Fruit fly (Drosophila melanogaster) whole organism, pupa: ENCODE data around the gene tsh.

ENCODE experiments used
- CG10348 ChIP-seq: fragments of 200-800 bp; sonication (Bioruptor generic); IDR thresholded peaks from 2 replicates; pipeline ENCODE4 v1.3.6; 2022; ENCODE audit warnings: missing biosample characterization, missing genetic modification characterization
- CG12605 ChIP-seq: fragments of 200-800 bp; sonication (Bioruptor generic); IDR thresholded peaks from 2 replicates; pipeline ENCODE4 v1.3.6; 2022; ENCODE audit warnings: missing biosample characterization, missing genetic modification characterization
- CG13204 ChIP-seq: fragments of 200-800 bp; sonication (Bioruptor generic); optimal IDR thresholded peaks from 2 replicates; lab custom pipeline; 2018; ENCODE audit warnings: missing biosample characterization, mild to moderate bottlenecking, missing genetic modification characterization, moderate library complexity
- CG14655 ChIP-seq: fragments of 200-800 bp; sonication (Bioruptor generic); optimal IDR thresholded peaks from 3 replicates; lab custom pipeline; 2017; ENCODE audit warnings: mild to moderate bottlenecking, missing biosample characterization, missing genetic modification reagents, missing genetic modification characterization
- CG15710 ChIP-seq: fragments of 200-800 bp; sonication (Bioruptor generic); optimal IDR thresholded peaks from 2 replicates; lab custom pipeline; 2018; ENCODE audit warnings: missing biosample characterization, mild to moderate bottlenecking, missing genetic modification characterization, moderate library complexity
- CG17806 ChIP-seq: fragments of 200-800 bp; sonication (Bioruptor generic); optimal IDR thresholded peaks from 2 replicates; lab custom pipeline; 2018; ENCODE audit warnings: missing biosample characterization, mild to moderate bottlenecking, missing genetic modification characterization, moderate library complexity
- CG32121 ChIP-seq: fragments of 200-800 bp; sonication (Bioruptor generic); IDR thresholded peaks from 2 replicates; pipeline ENCODE4 v1.3.6; 2022; ENCODE audit warnings: missing biosample characterization, missing genetic modification characterization
- CG34367 ChIP-seq: fragments of 200-800 bp; sonication (Bioruptor generic); optimal IDR thresholded peaks from 2 replicates; lab custom pipeline; 2018; ENCODE audit warnings: missing biosample characterization, mild to moderate bottlenecking, missing genetic modification characterization
- CG4496 ChIP-seq: fragments of 200-800 bp; sonication (Bioruptor generic); IDR thresholded peaks from 3 replicates; pipeline ENCODE4 v1.3.6; 2022; ENCODE audit warnings: missing biosample characterization, missing genetic modification characterization
- CG8159 ChIP-seq: fragments of 200-800 bp; sonication (Bioruptor generic); optimal IDR thresholded peaks from 3 replicates; lab custom pipeline; 2018; ENCODE audit warnings: missing biosample characterization, mild to moderate bottlenecking, missing genetic modification characterization, moderate library complexity
- CG8301 ChIP-seq: fragments of 200-800 bp; sonication (Bioruptor generic); optimal IDR thresholded peaks from 2 replicates; lab custom pipeline; 2018; ENCODE audit warnings: missing biosample characterization, mild to moderate bottlenecking, missing genetic modification characterization
- CG9948 ChIP-seq: fragments of 200-800 bp; sonication (Bioruptor generic); optimal IDR thresholded peaks from 2 replicates; lab custom pipeline; 2018; ENCODE audit warnings: missing biosample characterization, mild to moderate bottlenecking, missing genetic modification characterization, moderate library complexity
- D1 ChIP-seq: fragments of 200-800 bp; sonication (Bioruptor generic); optimal IDR thresholded peaks from 2 replicates; lab custom pipeline; 2018; ENCODE audit warnings: missing biosample characterization, mild to moderate bottlenecking, missing genetic modification characterization, moderate library complexity
- EcR ChIP-seq: fragments of 200-800 bp; sonication (Bioruptor generic); optimal IDR thresholded peaks from 3 replicates; lab custom pipeline; 2019; ENCODE audit warnings: missing biosample characterization, missing genetic modification characterization, mild to moderate bottlenecking, moderate library complexity, missing genetic modification reagents
- Ets98B ChIP-seq: fragments of 200-800 bp; sonication (Bioruptor generic); IDR thresholded peaks from 2 replicates; pipeline ENCODE4 v1.3.6; 2022; ENCODE audit warnings: missing biosample characterization, missing genetic modification characterization
- Pif1A ChIP-seq: fragments of 200-800 bp; sonication (Bioruptor generic); optimal IDR thresholded peaks from 3 replicates; lab custom pipeline; 2016; ENCODE audit warnings: missing biosample characterization, missing genetic modification characterization
- Pif1B ChIP-seq: fragments of 200-800 bp; sonication (Bioruptor generic); optimal IDR thresholded peaks from 3 replicates; lab custom pipeline; 2016; ENCODE audit warnings: missing biosample characterization, missing genetic modification characterization
- Snoo ChIP-seq: fragments of 200-800 bp; sonication (Bioruptor generic); optimal IDR thresholded peaks from 3 replicates; lab custom pipeline; 2017; ENCODE audit warnings: missing biosample characterization, mild to moderate bottlenecking, missing genetic modification characterization, inconsistent platforms
- fd96Ca ChIP-seq: fragments of 200-800 bp; sonication (Bioruptor generic); IDR thresholded peaks from 3 replicates; pipeline ENCODE4 v1.3.6; 2022; ENCODE audit warnings: missing biosample characterization, missing genetic modification characterization
- gl ChIP-seq: fragments of 200-800 bp; sonication (Bioruptor generic); optimal IDR thresholded peaks from 2 replicates; lab custom pipeline; 2018; ENCODE audit warnings: missing biosample characterization, mild to moderate bottlenecking, missing genetic modification characterization
- rn ChIP-seq: fragments of 200-800 bp; sonication (Bioruptor generic); IDR thresholded peaks from 2 replicates; pipeline ENCODE4 v1.3.6; 2022; ENCODE audit warnings: missing biosample characterization, missing genetic modification characterization

Gene tsh

dm6 chr2L:21810098-21810497 is 18.3 kb upstream of the tsh start:
- TF ChIP-seq Pif1A (GFP tag; lab: Kevin White, UChicago) (no peak), CG10348 (GFP tag; lab: Robert Waterston, UW) (no peak), CG8159 (no peak), CG15710 (tag; lab: Kevin White, UChicago) (no peak), Pif1B (GFP tag; lab: Kevin White, UChicago) (no peak)

dm6 chr2L:21819386-21819785 is 9.0 kb upstream of the tsh start:
- no peak for TF ChIP-seq CG17806 (tag; lab: Kevin White, UChicago)
- TF ChIP-seq, all 21 proteins: peak for 0

- TF ChIP-seq Pif1B (GFP tag; lab: Kevin White, UChicago) (no peak), CG13204 (GFP tag; lab: Kevin White, UChicago) (peak; percentile 22)
These were observed 395 bp downstream of the tsh start for dm6 chr2L:21828791-21829184.

- TF ChIP-seq CG10348 (GFP tag; lab: Robert Waterston, UW) (no peak), CG15710 (tag; lab: Kevin White, UChicago) (no peak), Pif1A (GFP tag; lab: Kevin White, UChicago) (no peak), CG8301 (no peak), CG8159 (no peak), CG14655 (GFP tag; lab: Kevin White, UChicago) (no peak), Ets98B (GFP tag; lab: Robert Waterston, UW) (no peak), CG13204 (GFP tag; lab: Kevin White, UChicago) (no peak), CG4496 (GFP tag; lab: Robert Waterston, UW) (no peak), CG9948 (tag; lab: Kevin White, UChicago) (no peak), gl (tag; lab: Kevin White, UChicago) (no peak)
These were observed 1.9 kb downstream of the tsh start for dm6 chr2L:21830317-21830716.

dm6 chr2L:21832200-21832831 is 3.9 kb downstream of the tsh start:
- no peak for TF ChIP-seq CG34367 (tag; lab: Kevin White, UChicago)
- TF ChIP-seq Pif1B (GFP tag; lab: Kevin White, UChicago): no peak
- TF ChIP-seq CG12605: no peak
- TF ChIP-seq CG14655 (GFP tag; lab: Kevin White, UChicago): no peak
- no peak for TF ChIP-seq EcR (GFP tag; lab: Kevin White, UChicago)
- no peak for TF ChIP-seq CG8301
- no peak for TF ChIP-seq rn (GFP tag; lab: Robert Waterston, UW)
- TF ChIP-seq CG8159: no peak
- TF ChIP-seq fd96Ca: no peak
- TF ChIP-seq CG9948 (tag; lab: Kevin White, UChicago): no peak
- TF ChIP-seq CG15710 (tag; lab: Kevin White, UChicago): no peak
- no peak for TF ChIP-seq CG4496 (GFP tag; lab: Robert Waterston, UW)
- TF ChIP-seq Snoo: no peak

dm6 chr2L:21843783-21844182 is 15.4 kb downstream of the tsh start:
- TF ChIP-seq CG10348 (GFP tag; lab: Robert Waterston, UW) (no peak), CG15710 (tag; lab: Kevin White, UChicago) (no peak), CG32121 (no peak), Ets98B (GFP tag; lab: Robert Waterston, UW) (no peak), Pif1B (GFP tag; lab: Kevin White, UChicago) (no peak), CG14655 (GFP tag; lab: Kevin White, UChicago) (no peak)

dm6 chr2L:21846374-21847297 is 18.2 kb downstream of the tsh start:
- peak; percentile 71 for TF ChIP-seq Pif1A (GFP tag; lab: Kevin White, UChicago)
- TF ChIP-seq CG32121: peak; percentile 67; the same call in 1 of the 2 replicates
- TF ChIP-seq CG8301: peak; percentile 76
- TF ChIP-seq D1 (tag; lab: Kevin White, UChicago): no peak
- no peak; the same call in none of the 3 replicates for TF ChIP-seq CG4496 (GFP tag; lab: Robert Waterston, UW)
- TF ChIP-seq Pif1B (GFP tag; lab: Kevin White, UChicago): peak; percentile 46
- peak; percentile 27; the same call in 1 of the 2 replicates for TF ChIP-seq rn (GFP tag; lab: Robert Waterston, UW)
- no peak; the same call in 1 of the 2 replicates for TF ChIP-seq Ets98B (GFP tag; lab: Robert Waterston, UW)
- peak; percentile 75 for TF ChIP-seq CG15710 (tag; lab: Kevin White, UChicago)
- TF ChIP-seq CG9948 (tag; lab: Kevin White, UChicago): peak; percentile 65
- TF ChIP-seq Snoo: peak; percentile 26
- no peak for TF ChIP-seq gl (tag; lab: Kevin White, UChicago)
- TF ChIP-seq CG12605: peak; percentile 48; the same call in 1 of the 2 replicates
- peak; percentile 65 for TF ChIP-seq CG34367 (tag; lab: Kevin White, UChicago)
- peak; percentile 77 for TF ChIP-seq CG8159
- TF ChIP-seq fd96Ca: peak; percentile 84
- no peak for TF ChIP-seq CG13204 (GFP tag; lab: Kevin White, UChicago)
- no peak for TF ChIP-seq CG10348 (GFP tag; lab: Robert Waterston, UW)
- peak; percentile 58 for TF ChIP-seq EcR (GFP tag; lab: Kevin White, UChicago)
- TF ChIP-seq CG17806 (tag; lab: Kevin White, UChicago): peak; percentile 66
- TF ChIP-seq CG14655 (GFP tag; lab: Kevin White, UChicago): peak; percentile 85
- TF ChIP-seq, all 21 proteins: peak for 15
